Worm (Caenorhabditis elegans): ENCODE results near the gene lst-6.

DNA sequence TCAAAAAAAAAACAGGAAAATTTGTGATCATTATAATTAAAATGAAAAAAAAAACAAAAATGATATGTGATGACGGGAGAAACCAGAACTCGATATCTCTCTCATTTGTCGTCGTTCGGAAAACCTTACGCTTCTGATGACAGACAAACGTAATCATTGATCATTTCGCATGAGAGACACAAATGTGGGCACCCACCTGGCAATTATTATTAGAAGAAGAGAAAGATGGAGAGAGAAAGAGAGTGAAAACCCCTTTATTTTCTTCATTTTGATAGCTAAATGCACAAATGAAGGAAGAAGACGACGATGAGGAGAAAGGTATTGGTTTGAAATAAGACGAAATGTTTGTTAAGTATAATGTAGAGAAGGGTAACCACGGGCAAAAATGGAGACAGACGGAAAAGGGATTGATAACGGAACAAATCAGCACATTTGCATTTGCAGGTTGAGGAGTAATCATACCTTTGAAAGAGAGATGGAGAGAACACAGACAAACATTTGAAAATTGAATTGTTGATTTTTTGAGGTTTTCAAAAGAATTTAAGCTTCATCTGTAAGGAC, 8.9 kb upstream of the lst-6 start:
- TF ChIP-seq zag-1 (tag; optimal IDR thresholded peaks at IDR 0.05) (no peak), fkh-8 (tag; optimal IDR thresholded peaks at IDR 0.05) (no peak), nhr-77 (tag; optimal IDR thresholded peaks at IDR 0.05) (no peak), nhr-12 (tag; optimal IDR thresholded peaks at IDR 0.05) (no peak), mef-2 (tag; optimal IDR thresholded peaks at IDR 0.05) (no peak), F16B12.6 (tag; optimal IDR thresholded peaks at IDR 0.05) (no peak), unc-130 (tag; optimal IDR thresholded peaks at IDR 0.05) (no peak), pag-3 (tag; optimal IDR thresholded peaks at IDR 0.05; ENCODE audit: borderline replicate concordance, insufficient read depth) (no peak), unc-86 (tag; optimal IDR thresholded peaks at IDR 0.05) (no peak), egl-13 (tag; optimal IDR thresholded peaks at IDR 0.05) (no peak)
